Worm (Caenorhabditis elegans) whole organism, L4/young adult: ENCODE data around the gene Y97E10AR.1.

Experiments used
- W03F9.2 ChIP-seq: fragments of 150-350 bp; optimal IDR thresholded peaks from 2 replicates; lab custom pipeline; 2014; ENCODE audit warnings: missing biosample characterization, missing genetic modification characterization
- dao-5 ChIP-seq: sonication (generic microtip); optimal IDR thresholded peaks from 2 replicates; lab custom pipeline; 2016; ENCODE audit warnings: missing genotype, missing genetic modification characterization, moderate library complexity, missing compliant biosample characterization
- him-1 ChIP-seq: sonication (generic microtip); optimal IDR thresholded peaks from 2 replicates; lab custom pipeline; 2016; ENCODE audit warnings: missing genotype, missing genetic modification reagents, missing genetic modification characterization, missing compliant biosample characterization

- TF ChIP-seq W03F9.2 (no peak), him-1 (tag; lab: Kevin White, UChicago) (no peak), dao-5 (tag; lab: Kevin White, UChicago) (no peak)
Measured at ce11 chrV:8050059-8050677, 48.9 kb downstream of the Y97E10AR.1 start.
